Worm (Caenorhabditis elegans) whole organism, L2 larva: ENCODE data around the gene C31A11.13.

ENCODE experiments used
- C34F6.9 ChIP-seq: fragments of 150-350 bp; optimal IDR thresholded peaks from 2 replicates; lab custom pipeline; 2014; ENCODE audit warnings: missing biosample characterization, missing genetic modification characterization
- Y55F3AM.14 ChIP-seq: fragments of 200-800 bp; sonication (Bioruptor generic); optimal IDR thresholded peaks from 2 replicates; lab custom pipeline; 2018; ENCODE audit warnings: mild to moderate bottlenecking, missing genetic modification characterization, missing compliant biosample characterization
- ZK546.5 ChIP-seq: sonication (generic microtip); optimal IDR thresholded peaks from 2 replicates; lab custom pipeline; 2017; ENCODE audit warnings: missing biosample characterization, missing genetic modification characterization
- alr-1 ChIP-seq: fragments of 150-350 bp; optimal IDR thresholded peaks from 2 replicates; lab custom pipeline; 2014; ENCODE audit warnings: missing biosample characterization, missing genetic modification characterization
- aly-2 ChIP-seq: fragments of 150-350 bp; optimal IDR thresholded peaks from 2 replicates; lab custom pipeline; 2014; ENCODE audit warnings: missing biosample characterization, missing genetic modification characterization
- ama-1 ChIP-seq: fragments of 150-350 bp; optimal IDR thresholded peaks from 2 replicates; lab custom pipeline; 2018; ENCODE audit warnings: inconsistent platforms
- blmp-1 ChIP-seq: sonication (generic microtip); optimal IDR thresholded peaks from 2 replicates; lab custom pipeline; 2017; ENCODE audit warnings: missing genetic modification characterization, mild to moderate bottlenecking, missing compliant biosample characterization, antibody characterized with exemption, moderate library complexity; ENCODE audit not compliant: insufficient read depth
- ceh-16 ChIP-seq: fragments of 150-350 bp; optimal IDR thresholded peaks from 2 replicates; lab custom pipeline; 2014; ENCODE audit warnings: missing biosample characterization, missing genetic modification characterization
- ceh-82 ChIP-seq: fragments of 150-350 bp; optimal IDR thresholded peaks from 2 replicates; lab custom pipeline; 2014; ENCODE audit warnings: missing biosample characterization, missing genetic modification characterization
- crh-2 ChIP-seq: sonication (generic microtip); optimal IDR thresholded peaks from 2 replicates; lab custom pipeline; 2017; ENCODE audit warnings: missing biosample characterization, missing genetic modification characterization
- dmd-4 ChIP-seq: sonication (generic microtip); optimal IDR thresholded peaks from 2 replicates; lab custom pipeline; 2017; ENCODE audit warnings: missing biosample characterization, missing genetic modification characterization
- elt-1 ChIP-seq: fragments of 150-350 bp; optimal IDR thresholded peaks from 2 replicates; lab custom pipeline; 2014; ENCODE audit warnings: missing biosample characterization, missing genetic modification characterization
- fos-1 ChIP-seq: fragments of 150-350 bp; optimal IDR thresholded peaks from 2 replicates; lab custom pipeline; 2014; ENCODE audit warnings: missing biosample characterization, missing genetic modification characterization
- gmeb-1 ChIP-seq: fragments of 150-350 bp; optimal IDR thresholded peaks from 2 replicates; lab custom pipeline; 2014; ENCODE audit warnings: missing biosample characterization, missing genetic modification characterization
- lin-11 ChIP-seq: fragments of 150-350 bp; sonication (generic microtip); optimal IDR thresholded peaks from 2 replicates; lab custom pipeline; 2014; ENCODE audit warnings: missing biosample characterization, missing genetic modification characterization, inconsistent platforms, mixed read lengths
- lin-13 ChIP-seq: fragments of 150-350 bp; optimal IDR thresholded peaks from 2 replicates; lab custom pipeline; 2014; ENCODE audit warnings: missing biosample characterization, missing genetic modification reagents, missing genetic modification characterization
- lsy-2 ChIP-seq, 2 experiments: fragments of 150-350 bp in 1 of 2; sonication (generic microtip) in 1 of 2; optimal IDR thresholded peaks; 2 replicates each; lab custom pipeline; 2014 to 2017; ENCODE audit warnings: missing biosample characterization in 2 of 2, missing genetic modification characterization in 2 of 2
- mab-5 ChIP-seq: fragments of 150-350 bp; optimal IDR thresholded peaks from 2 replicates; lab custom pipeline; 2014; ENCODE audit warnings: missing biosample characterization, missing genetic modification characterization
- mdl-1 ChIP-seq, 2 experiments: fragments of 150-350 bp in 1 of 2; sonication (generic microtip) in 1 of 2; optimal IDR thresholded peaks; 2 replicates each; lab custom pipeline; 2017; ENCODE audit warnings: missing biosample characterization in 2 of 2, missing genetic modification characterization in 2 of 2
- nhr-10 ChIP-seq: sonication (generic microtip); optimal IDR thresholded peaks from 2 replicates; lab custom pipeline; 2017; ENCODE audit warnings: missing biosample characterization, missing genetic modification characterization
- nhr-11 ChIP-seq: fragments of 150-350 bp; optimal IDR thresholded peaks from 2 replicates; lab custom pipeline; 2014; ENCODE audit warnings: missing biosample characterization, missing genetic modification characterization
- nhr-12 ChIP-seq: fragments of 150-350 bp; optimal IDR thresholded peaks from 2 replicates; lab custom pipeline; 2014; ENCODE audit warnings: missing biosample characterization, missing genetic modification characterization
- nhr-21 ChIP-seq: fragments of 150-350 bp; optimal IDR thresholded peaks from 2 replicates; lab custom pipeline; 2014; ENCODE audit warnings: missing biosample characterization, missing genetic modification characterization
- nhr-23 ChIP-seq: fragments of 150-350 bp; optimal IDR thresholded peaks from 2 replicates; lab custom pipeline; 2014; ENCODE audit warnings: missing biosample characterization, missing genetic modification reagents, missing genetic modification characterization
- nhr-25 ChIP-seq: fragments of 150-350 bp; sonication (generic microtip); optimal IDR thresholded peaks from 3 replicates; lab custom pipeline; 2014; ENCODE audit warnings: missing biosample characterization, missing genetic modification characterization
- nhr-6 ChIP-seq: fragments of 150-350 bp; optimal IDR thresholded peaks from 2 replicates; lab custom pipeline; 2014; ENCODE audit warnings: missing biosample characterization, missing genetic modification characterization
- peb-1 ChIP-seq: fragments of 150-350 bp; optimal IDR thresholded peaks from 2 replicates; lab custom pipeline; 2014; ENCODE audit warnings: missing biosample characterization, missing genetic modification characterization
- sem-4 ChIP-seq: fragments of 150-350 bp; optimal IDR thresholded peaks from 2 replicates; lab custom pipeline; 2014; ENCODE audit warnings: missing biosample characterization, missing genetic modification reagents, missing genetic modification characterization
- skn-1 ChIP-seq: sonication (generic microtip); optimal IDR thresholded peaks from 2 replicates; lab custom pipeline; 2017; ENCODE audit warnings: missing biosample characterization, missing genetic modification characterization
- sma-3 ChIP-seq: sonication (generic microtip); optimal IDR thresholded peaks from 2 replicates; lab custom pipeline; 2016; ENCODE audit warnings: missing genetic modification reagents, missing genetic modification characterization, missing compliant biosample characterization
- sma-9 ChIP-seq, 2 experiments: fragments of 150-350 bp in 1 of 2; sonication (generic microtip) in 1 of 2; optimal IDR thresholded peaks; 2 replicates each; lab custom pipeline; 2014 to 2016; ENCODE audit warnings: missing genetic modification characterization in 2 of 2, mild to moderate bottlenecking in 1 of 2, missing biosample characterization in 1 of 2, missing compliant biosample characterization in 1 of 2, missing genetic modification reagents in 1 of 2, moderate library complexity in 1 of 2
- snpc-4 ChIP-seq: fragments of 150-350 bp; optimal IDR thresholded peaks from 2 replicates; lab custom pipeline; 2014; ENCODE audit warnings: missing biosample characterization, missing genetic modification characterization
- unc-39 ChIP-seq: fragments of 150-350 bp; optimal IDR thresholded peaks from 2 replicates; lab custom pipeline; 2014; ENCODE audit warnings: missing biosample characterization, missing genetic modification characterization
- unc-55 ChIP-seq: fragments of 150-350 bp; sonication (generic microtip); optimal IDR thresholded peaks from 3 replicates; lab custom pipeline; 2014; ENCODE audit warnings: missing biosample characterization, missing genetic modification reagents, missing genetic modification characterization
- unc-62 ChIP-seq: fragments of 150-350 bp; optimal IDR thresholded peaks from 2 replicates; lab custom pipeline; 2014; ENCODE audit warnings: missing biosample characterization, missing genetic modification reagents, missing genetic modification characterization
- zag-1 ChIP-seq: fragments of 150-350 bp; optimal IDR thresholded peaks from 2 replicates; lab custom pipeline; 2014; ENCODE audit warnings: missing biosample characterization, missing genetic modification characterization
- ztf-1 ChIP-seq: fragments of 200-800 bp; sonication (Bioruptor generic); conservative IDR thresholded peaks from 2 replicates; pipeline ENCODE4 v1.3.6; 2022; ENCODE audit warnings: missing genetic modification characterization, missing compliant biosample characterization
- ztf-11 ChIP-seq: sonication (generic microtip); optimal IDR thresholded peaks from 2 replicates; lab custom pipeline; 2017; ENCODE audit warnings: missing biosample characterization, missing genetic modification characterization
- ztf-4 ChIP-seq: fragments of 150-350 bp; optimal IDR thresholded peaks from 2 replicates; lab custom pipeline; 2014; ENCODE audit warnings: missing biosample characterization, missing genetic modification characterization

The C31A11.13 gene

ce11 chrV:16292409-16292808, 9.9 kb downstream of the C31A11.13 start, which contains the start of gene oac-5:
Gene oac-5, plus strand, starts transcription at chrV:16292709.
- TF ChIP-seq ceh-82 (tag; lab: Kevin White, UChicago) (no peak), unc-62 (GFP tag; lab: Kevin White, UChicago) (no peak), nhr-6 (tag; lab: Kevin White, UChicago) (no peak)

ce11 chrV:16287619-16288018, 14.7 kb downstream of the C31A11.13 start, which contains the start of gene F28G4.3:
Gene F28G4.3, minus strand, starts transcription at chrV:16287719.
- no peak for TF ChIP-seq fos-1 (tag; lab: Kevin White, UChicago)
- no peak for TF ChIP-seq nhr-6 (tag; lab: Kevin White, UChicago)
- TF ChIP-seq lsy-2 (tag; optimal IDR thresholded peaks at IDR 0.05; lab: Kevin White, UChicago) = no peak
- TF ChIP-seq peb-1 (tag; lab: Kevin White, UChicago) = no peak
- TF ChIP-seq sem-4 = no peak
- TF ChIP-seq nhr-11 (tag; lab: Kevin White, UChicago) = no peak
- no peak for TF ChIP-seq mdl-1 (tag; optimal IDR thresholded peaks at IDR 0.05; lab: Kevin White, UChicago)
- TF ChIP-seq aly-2 = no peak
- no peak for TF ChIP-seq Y55F3AM.14
- TF ChIP-seq ztf-4 (tag; lab: Kevin White, UChicago) = no peak
- no peak for TF ChIP-seq snpc-4 (tag; lab: Kevin White, UChicago)
- no peak for TF ChIP-seq ztf-11 (tag; lab: Kevin White, UChicago)
- no peak for TF ChIP-seq blmp-1
- TF ChIP-seq ZK546.5 (tag; lab: Kevin White, UChicago) = no peak
- no peak for TF ChIP-seq sma-9 (GFP tag; optimal IDR thresholded peaks at IDR 0.05; lab: Kevin White, UChicago)
- TF ChIP-seq sma-9 (tag; optimal IDR thresholded peaks at IDR 0.05; lab: Kevin White, UChicago) = no peak
- TF ChIP-seq ama-1 (lab: Kevin White, UChicago) = no peak
- no peak for TF ChIP-seq C34F6.9 (tag; lab: Kevin White, UChicago)
- no peak for TF ChIP-seq nhr-23 (tag; lab: Kevin White, UChicago)

- no peak for TF ChIP-seq peb-1 (tag; lab: Kevin White, UChicago)
- TF ChIP-seq lin-13 (GFP tag; lab: Kevin White, UChicago) = no peak
- TF ChIP-seq elt-1 (tag; lab: Kevin White, UChicago) = no peak
- no peak for TF ChIP-seq ztf-11 (tag; lab: Kevin White, UChicago)
- TF ChIP-seq mab-5 (tag; lab: Kevin White, UChicago) = no peak
- TF ChIP-seq nhr-10 (tag; lab: Kevin White, UChicago) = no peak
- TF ChIP-seq nhr-21 (tag; lab: Kevin White, UChicago) = no peak
- TF ChIP-seq ceh-16 = no peak
- TF ChIP-seq ZK546.5 (tag; lab: Kevin White, UChicago) = no peak
- TF ChIP-seq Y55F3AM.14 = no peak
- no peak for TF ChIP-seq mdl-1 (tag; optimal IDR thresholded peaks at IDR 0.05; lab: Kevin White, UChicago)
- TF ChIP-seq sem-4 = no peak
- TF ChIP-seq unc-55 (GFP tag; lab: Kevin White, UChicago) = no peak
- no peak for TF ChIP-seq alr-1
- TF ChIP-seq C34F6.9 (tag; lab: Kevin White, UChicago) = no peak
- no peak for TF ChIP-seq zag-1
These were observed 16.6 kb downstream of the C31A11.13 start, which contains the start of gene F28G4.4 for ce11 chrV:16285794-16286193. Gene F28G4.4, minus strand, starts transcription at chrV:16285894.

- TF ChIP-seq blmp-1 (peak; percentile 40), fos-1 (tag; lab: Kevin White, UChicago) (no peak)
These were observed 20.2 kb downstream of the C31A11.13 start, which contains the start of gene F28G4.2 for ce11 chrV:16282147-16282546. Gene F28G4.2, minus strand, starts transcription at chrV:16282321.

ce11 chrV:16277918-16278317, 24.4 kb downstream of the C31A11.13 start, which contains the start of gene cyp-37B1:
Gene cyp-37B1, plus strand, starts transcription at chrV:16278116.
- TF ChIP-seq lin-11 (tag; lab: Kevin White, UChicago) (no peak), blmp-1 (no peak), Y55F3AM.14 (no peak), sma-3 (no peak), unc-39 (tag; lab: Kevin White, UChicago) (no peak), crh-2 (tag; lab: Kevin White, UChicago) (peak; percentile 10), peb-1 (tag; lab: Kevin White, UChicago) (no peak), nhr-25 (no peak), skn-1 (tag; lab: Kevin White, UChicago) (no peak), nhr-12 (no peak), mdl-1 (tag; optimal IDR thresholded peaks at IDR 0.05; lab: Kevin White, UChicago) (no peak), fos-1 (tag; lab: Kevin White, UChicago) (peak; percentile 64), dmd-4 (tag; lab: Kevin White, UChicago) (no peak), nhr-23 (tag; lab: Kevin White, UChicago) (no peak), nhr-11 (tag; lab: Kevin White, UChicago) (no peak), sem-4 (no peak), mab-5 (tag; lab: Kevin White, UChicago) (no peak), ceh-82 (tag; lab: Kevin White, UChicago) (no peak), ztf-1 (GFP tag; lab: Robert Waterston, UW) (no peak), snpc-4 (tag; lab: Kevin White, UChicago) (no peak), gmeb-1 (tag; lab: Kevin White, UChicago) (peak; percentile 45), sma-9 (GFP tag; optimal IDR thresholded peaks at IDR 0.05; lab: Kevin White, UChicago) (peak; percentile 76), sma-9 (tag; optimal IDR thresholded peaks at IDR 0.05; lab: Kevin White, UChicago) (no peak)
- TF ChIP-seq, all 48 proteins: peak for 4
